Worm (Caenorhabditis elegans): Measurements from ENCODE around the gene egl-6.

The egl-6 gene

DNA sequence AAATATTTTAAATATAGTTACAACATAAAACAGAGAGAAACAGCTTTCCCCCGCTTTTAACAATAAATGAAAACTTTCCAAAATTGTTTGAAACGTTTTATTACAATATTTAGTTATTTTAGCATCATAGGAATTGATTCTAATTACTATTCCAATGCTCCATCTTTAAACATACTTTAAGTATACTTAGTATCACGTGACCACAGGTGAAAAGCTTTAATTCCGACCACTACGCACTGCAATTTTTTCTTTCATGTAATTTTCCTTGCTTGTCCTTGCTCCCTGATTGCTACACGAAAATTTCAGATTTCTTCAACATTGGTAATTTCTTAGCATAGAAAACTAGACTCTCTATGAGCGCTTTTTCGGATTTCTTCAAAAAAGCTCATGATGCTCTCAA lies 33.9 kb upstream of the egl-6 start, which contains the start of gene tbc-16:
TSS of gene tbc-16 (plus strand) at position 301 of the 400 bp plus-strand sequence.
- no peak for TF ChIP-seq nhr-6 (tag; optimal IDR thresholded peaks at IDR 0.05)
- TF ChIP-seq lin-39 (tag; optimal IDR thresholded peaks at IDR 0.05), result no peak
- no peak for TF ChIP-seq nhr-77 (tag; optimal IDR thresholded peaks at IDR 0.05)
- TF ChIP-seq unc-39 (tag; optimal IDR thresholded peaks at IDR 0.05), result no peak
- TF ChIP-seq nhr-21 (tag; optimal IDR thresholded peaks at IDR 0.05), result no peak
- no peak for TF ChIP-seq nhr-12 (tag; optimal IDR thresholded peaks at IDR 0.05)
- no peak for TF ChIP-seq skn-1 (tag; optimal IDR thresholded peaks at IDR 0.05)
- no peak for TF ChIP-seq mab-5 (tag; optimal IDR thresholded peaks at IDR 0.05)
- no peak for TF ChIP-seq ama-1 (optimal IDR thresholded peaks at IDR 0.05)

DNA sequence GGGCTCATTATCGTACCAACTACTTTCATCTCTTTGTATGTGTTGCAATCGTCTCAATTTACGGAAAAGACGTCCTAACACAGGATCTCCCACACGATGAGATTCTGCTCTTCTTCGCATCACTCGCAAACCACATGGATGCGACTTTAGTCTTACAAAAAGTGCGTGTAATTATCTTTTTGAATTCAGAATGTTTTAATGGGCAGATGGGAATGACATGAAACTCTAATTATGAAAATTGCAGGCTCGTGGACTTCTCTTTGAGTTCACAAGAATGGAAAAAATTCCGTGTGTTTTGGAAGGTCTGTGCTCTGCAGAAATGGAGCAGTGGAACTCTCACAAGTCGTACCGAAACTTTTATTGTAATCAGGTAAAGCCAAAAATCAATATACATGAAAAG lies 29.4 kb upstream of the egl-6 start:
- TF ChIP-seq nhr-21 (tag; optimal IDR thresholded peaks at IDR 0.05) (no peak), nhr-6 (tag; optimal IDR thresholded peaks at IDR 0.05) (no peak), mbf-1 (tag; optimal IDR thresholded peaks at IDR 0.05) (no peak), Y55F3AM.14 (GFP tag; optimal IDR thresholded peaks at IDR 0.05) (no peak), egl-27 (tag; optimal IDR thresholded peaks at IDR 0.05) (no peak), nhr-237 (tag; optimal IDR thresholded peaks at IDR 0.05) (no peak), mdl-1 (tag; optimal IDR thresholded peaks at IDR 0.05) (no peak), nhr-12 (tag; optimal IDR thresholded peaks at IDR 0.05) (no peak), nhr-129 (tag; optimal IDR thresholded peaks at IDR 0.05) (no peak), zag-1 (tag; optimal IDR thresholded peaks at IDR 0.05) (no peak), sma-9 (GFP tag; optimal IDR thresholded peaks at IDR 0.05) (no peak), sma-9 (tag; optimal IDR thresholded peaks at IDR 0.05) (no peak), R02D3.7 (tag; optimal IDR thresholded peaks at IDR 0.05) (no peak), unc-39 (tag; optimal IDR thresholded peaks at IDR 0.05) (no peak), ztf-4 (tag; optimal IDR thresholded peaks at IDR 0.05) (no peak)

DNA sequence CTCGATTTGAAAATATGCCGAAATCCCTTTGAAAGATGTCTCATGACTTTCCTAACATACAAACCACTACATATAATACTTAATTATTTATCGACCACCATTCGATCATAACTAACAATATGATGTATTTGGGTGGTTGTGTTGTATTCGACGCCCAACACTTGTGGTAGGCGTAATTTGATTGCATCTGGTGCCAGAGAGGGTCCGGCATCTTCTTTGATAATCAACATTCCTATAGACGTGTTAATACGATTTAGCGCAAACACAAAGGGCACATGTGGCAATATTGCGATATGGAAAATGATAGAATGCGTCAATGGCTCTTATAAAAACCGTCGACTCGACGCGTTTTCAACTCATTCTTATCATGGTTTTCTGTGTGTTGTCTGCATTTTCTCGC lies 27.0 kb upstream of the egl-6 start:
- TF ChIP-seq mab-5 (tag; optimal IDR thresholded peaks at IDR 0.05) (no peak), C34F6.9 (tag; optimal IDR thresholded peaks at IDR 0.05) (no peak), unc-39 (tag; optimal IDR thresholded peaks at IDR 0.05) (no peak), nhr-12 (tag; optimal IDR thresholded peaks at IDR 0.05) (no peak), lsy-2 (tag; optimal IDR thresholded peaks at IDR 0.05) (no peak), crh-2 (tag; optimal IDR thresholded peaks at IDR 0.05) (no peak), egl-27 (tag; optimal IDR thresholded peaks at IDR 0.05) (no peak), ztf-1 (GFP tag; conservative IDR thresholded peaks at IDR 0.05) (no peak), nhr-129 (tag; optimal IDR thresholded peaks at IDR 0.05) (no peak), nhr-237 (tag; optimal IDR thresholded peaks at IDR 0.05) (no peak), lin-13 (GFP tag; optimal IDR thresholded peaks at IDR 0.05) (no peak), mbf-1 (tag; optimal IDR thresholded peaks at IDR 0.05) (no peak), ztf-11 (tag; optimal IDR thresholded peaks at IDR 0.05) (no peak), sem-4 (tag; optimal IDR thresholded peaks at IDR 0.05) (no peak), gmeb-1 (tag; optimal IDR thresholded peaks at IDR 0.05) (no peak), ceh-16 (tag; optimal IDR thresholded peaks at IDR 0.05) (no peak), R02D3.7 (tag; optimal IDR thresholded peaks at IDR 0.05) (no peak), nhr-21 (tag; optimal IDR thresholded peaks at IDR 0.05) (no peak), elt-3 (tag; optimal IDR thresholded peaks at IDR 0.05) (no peak)

DNA sequence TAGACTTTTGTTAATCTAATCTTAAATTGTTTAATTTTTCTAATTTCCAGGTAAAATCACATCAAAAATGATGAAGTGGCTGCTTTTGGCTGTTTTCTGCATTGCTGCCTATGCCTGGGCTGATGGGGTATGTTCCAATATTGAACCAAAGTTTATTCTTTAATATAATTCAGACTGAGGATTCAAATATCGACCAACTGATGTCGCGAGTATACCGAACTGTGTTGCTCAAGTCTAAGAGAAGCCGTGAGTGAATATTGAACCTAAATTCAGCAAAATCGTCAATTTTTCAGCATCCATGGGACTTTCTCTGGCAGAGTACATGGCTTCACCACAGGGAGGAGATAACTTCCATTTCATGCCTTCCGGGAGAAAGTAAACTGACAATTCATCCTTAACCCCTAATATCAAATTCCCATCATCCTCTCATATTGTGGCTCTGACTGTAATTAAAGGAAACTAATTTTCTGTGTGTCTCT lies 26.3 kb upstream of the egl-6 start, which contains the start of gene nlp-49:
TSS of gene nlp-49 (plus strand) at position 51 of the 479 bp plus-strand sequence.
- TF ChIP-seq blmp-1 (tag; optimal IDR thresholded peaks at IDR 0.05; ENCODE audit: insufficient read depth) (no peak), mdl-1 (tag; optimal IDR thresholded peaks at IDR 0.05) (no peak), ceh-82 (tag; optimal IDR thresholded peaks at IDR 0.05) (no peak), Y55F3AM.14 (GFP tag; optimal IDR thresholded peaks at IDR 0.05) (no peak), crh-2 (tag; optimal IDR thresholded peaks at IDR 0.05) (no peak), ztf-4 (tag; optimal IDR thresholded peaks at IDR 0.05) (no peak), mab-5 (tag; optimal IDR thresholded peaks at IDR 0.05) (no peak), mbf-1 (tag; optimal IDR thresholded peaks at IDR 0.05) (no peak), ztf-11 (tag; optimal IDR thresholded peaks at IDR 0.05) (no peak), ceh-16 (tag; optimal IDR thresholded peaks at IDR 0.05) (no peak), nhr-10 (tag; optimal IDR thresholded peaks at IDR 0.05) (no peak), aly-2 (tag; optimal IDR thresholded peaks at IDR 0.05) (no peak), elt-3 (tag; optimal IDR thresholded peaks at IDR 0.05) (no peak), ztf-1 (GFP tag; conservative IDR thresholded peaks at IDR 0.05) (no peak), nhr-23 (tag; optimal IDR thresholded peaks at IDR 0.05) (no peak), snpc-4 (tag; optimal IDR thresholded peaks at IDR 0.05) (no peak)
